Worm (Caenorhabditis elegans): ENCODE measurements around the gene F20G2.2.

ce11 chrV:13780902-13781301, 24.7 kb upstream of the F20G2.2 start:
- TF ChIP-seq him-1 (tag; optimal IDR thresholded peaks at IDR 0.05) (no peak), W03F9.2 (tag; optimal IDR thresholded peaks at IDR 0.05) (no peak), dao-5 (tag; optimal IDR thresholded peaks at IDR 0.05) (no peak)

All from whole organism, L4/young adult.